Fruit fly (Drosophila melanogaster) whole organism, prepupa: ENCODE measurements around the gene CG5958.

Source experiments
- CG10631 ChIP-seq: fragments of 200-800 bp; sonication (Bioruptor generic); optimal IDR thresholded peaks from 2 replicates; lab custom pipeline; 2016; ENCODE audit warnings: missing biosample characterization, missing genetic modification characterization
- CG10669 ChIP-seq: fragments of 200-800 bp; sonication (Bioruptor generic); optimal IDR thresholded peaks from 3 replicates; lab custom pipeline; 2018; ENCODE audit warnings: missing biosample characterization, mild to moderate bottlenecking, missing genetic modification characterization, moderate library complexity
- CG11294 ChIP-seq: fragments of 200-800 bp; sonication (Bioruptor generic); IDR thresholded peaks from 2 replicates; pipeline ENCODE4 v1.3.6; 2022; ENCODE audit warnings: missing biosample characterization, missing genetic modification characterization
- CG11762 ChIP-seq: fragments of 200-800 bp; sonication (Bioruptor generic); optimal IDR thresholded peaks from 3 replicates; lab custom pipeline; 2016; ENCODE audit warnings: missing biosample characterization, missing genetic modification characterization; ENCODE audit not compliant: insufficient read depth
- CG11902 ChIP-seq: fragments of 200-800 bp; sonication (Bioruptor generic); optimal IDR thresholded peaks from 3 replicates; lab custom pipeline; 2016; ENCODE audit warnings: missing biosample characterization, missing genetic modification characterization
- CG15336 ChIP-seq: fragments of 200-800 bp; sonication (Bioruptor generic); IDR thresholded peaks from 2 replicates; pipeline ENCODE4 v1.3.6; 2022; ENCODE audit warnings: missing biosample characterization, missing genetic modification characterization
- CG1621 ChIP-seq: fragments of 200-800 bp; sonication (Bioruptor generic); optimal IDR thresholded peaks from 3 replicates; lab custom pipeline; 2018; ENCODE audit warnings: missing biosample characterization, mild to moderate bottlenecking, missing genetic modification characterization
- CG16779 ChIP-seq: fragments of 200-800 bp; sonication (Bioruptor generic); optimal IDR thresholded peaks from 3 replicates; lab custom pipeline; 2017; ENCODE audit warnings: missing biosample characterization, mild to moderate bottlenecking, missing genetic modification characterization
- CG31627 ChIP-seq: fragments of 200-800 bp; sonication (Bioruptor generic); optimal IDR thresholded peaks from 3 replicates; lab custom pipeline; 2016; ENCODE audit warnings: missing biosample characterization, missing genetic modification characterization
- CG32006 ChIP-seq: fragments of 200-800 bp; sonication (Bioruptor generic); optimal IDR thresholded peaks from 3 replicates; lab custom pipeline; 2017; ENCODE audit warnings: missing biosample characterization, mild to moderate bottlenecking, missing genetic modification characterization
- CG34406 ChIP-seq: fragments of 200-800 bp; sonication (Bioruptor generic); optimal IDR thresholded peaks from 3 replicates; lab custom pipeline; 2016; ENCODE audit warnings: missing biosample characterization, missing genetic modification characterization
- CG4318 ChIP-seq: fragments of 200-800 bp; sonication (Bioruptor generic); optimal IDR thresholded peaks from 3 replicates; lab custom pipeline; 2017; ENCODE audit warnings: missing biosample characterization, mild to moderate bottlenecking, missing genetic modification characterization
- CG6163 ChIP-seq: fragments of 200-800 bp; sonication (Bioruptor generic); IDR thresholded peaks from 3 replicates; pipeline ENCODE4 v1.3.6; 2022; ENCODE audit warnings: missing biosample characterization, missing genetic modification characterization
- CG6792 ChIP-seq: fragments of 200-800 bp; sonication (Bioruptor generic); optimal IDR thresholded peaks from 3 replicates; lab custom pipeline; 2016; ENCODE audit warnings: missing biosample characterization, missing genetic modification characterization
- CG6808 ChIP-seq: fragments of 200-800 bp; sonication (Bioruptor generic); optimal IDR thresholded peaks from 3 replicates; lab custom pipeline; 2017; ENCODE audit warnings: missing biosample characterization, missing genetic modification characterization, mild to moderate bottlenecking, moderate library complexity, missing genetic modification reagents
- CG6854 ChIP-seq: fragments of 200-800 bp; sonication (Bioruptor generic); optimal IDR thresholded peaks from 2 replicates; lab custom pipeline; 2017; ENCODE audit warnings: missing biosample characterization, mild to moderate bottlenecking, missing genetic modification characterization
- CG8319 ChIP-seq: fragments of 200-800 bp; sonication (Bioruptor generic); optimal IDR thresholded peaks from 3 replicates; lab custom pipeline; 2016; ENCODE audit warnings: missing biosample characterization, missing genetic modification characterization
- CG8632 ChIP-seq: fragments of 200-800 bp; sonication (Bioruptor generic); optimal IDR thresholded peaks from 3 replicates; lab custom pipeline; 2016; ENCODE audit warnings: missing biosample characterization, missing genetic modification characterization
- Eip75B ChIP-seq: fragments of 200-800 bp; sonication (Bioruptor generic); optimal IDR thresholded peaks from 3 replicates; lab custom pipeline; 2016; ENCODE audit warnings: missing biosample characterization, missing genetic modification characterization
- Eip78C ChIP-seq: fragments of 200-800 bp; sonication (Bioruptor generic); peaks from one replicate; lab custom pipeline; 2016; ENCODE audit warnings: missing biosample characterization, missing genetic modification characterization
- Ets21C ChIP-seq: fragments of 200-800 bp; sonication (Bioruptor generic); optimal IDR thresholded peaks from 3 replicates; lab custom pipeline; 2016; ENCODE audit warnings: missing biosample characterization, missing genetic modification characterization
- Gug ChIP-seq: fragments of 200-800 bp; sonication (Bioruptor generic); IDR thresholded peaks from 2 replicates; pipeline ENCODE4 v1.3.6; 2022; ENCODE audit warnings: missing biosample characterization, missing genetic modification characterization
- Hr38 ChIP-seq: sonication (Bioruptor generic); optimal IDR thresholded peaks from 2 replicates; lab custom pipeline; 2016; ENCODE audit warnings: missing biosample characterization, missing genetic modification characterization
- Hr39 ChIP-seq: fragments of 200-800 bp; sonication (Bioruptor generic); optimal IDR thresholded peaks from 2 replicates; lab custom pipeline; 2016; ENCODE audit warnings: missing biosample characterization, missing genetic modification characterization
- Lpt ChIP-seq: fragments of 200-800 bp; sonication (Bioruptor generic); optimal IDR thresholded peaks from 3 replicates; lab custom pipeline; 2016; ENCODE audit warnings: missing biosample characterization, missing genetic modification characterization
- Met ChIP-seq: fragments of 200-800 bp; sonication (Bioruptor generic); optimal IDR thresholded peaks from 3 replicates; lab custom pipeline; 2016; ENCODE audit warnings: missing biosample characterization, missing genetic modification characterization
- Smox ChIP-seq: fragments of 200-800 bp; sonication (Bioruptor generic); optimal IDR thresholded peaks from 3 replicates; lab custom pipeline; 2016; ENCODE audit warnings: missing biosample characterization, missing genetic modification characterization
- Sox102F ChIP-seq: fragments of 200-800 bp; sonication (Bioruptor generic); optimal IDR thresholded peaks from 2 replicates; lab custom pipeline; 2016; ENCODE audit warnings: missing biosample characterization, mild to moderate bottlenecking, missing genetic modification characterization
- Sox14 ChIP-seq: fragments of 200-800 bp; sonication (Bioruptor generic); optimal IDR thresholded peaks from 3 replicates; lab custom pipeline; 2016; ENCODE audit warnings: missing biosample characterization, missing genetic modification characterization
- Sox15 ChIP-seq: fragments of 200-800 bp; sonication (Bioruptor generic); optimal IDR thresholded peaks from 3 replicates; lab custom pipeline; 2016; ENCODE audit warnings: missing biosample characterization, missing genetic modification characterization
- achi ChIP-seq: fragments of 200-800 bp; sonication (Bioruptor generic); optimal IDR thresholded peaks from 3 replicates; lab custom pipeline; 2016; ENCODE audit warnings: missing biosample characterization, missing genetic modification characterization
- acj6 ChIP-seq: fragments of 200-800 bp; sonication (Bioruptor generic); optimal IDR thresholded peaks from 3 replicates; lab custom pipeline; 2016; ENCODE audit warnings: missing biosample characterization, missing genetic modification characterization
- cyc ChIP-seq: fragments of 200-800 bp; sonication (Bioruptor generic); optimal IDR thresholded peaks from 3 replicates; lab custom pipeline; 2016; ENCODE audit warnings: missing biosample characterization, missing genetic modification characterization
- dac ChIP-seq: fragments of 200-800 bp; sonication (Bioruptor generic); optimal IDR thresholded peaks from 2 replicates; lab custom pipeline; 2017; ENCODE audit warnings: missing biosample characterization, mild to moderate bottlenecking, missing genetic modification characterization
- eg ChIP-seq: fragments of 200-800 bp; sonication (Bioruptor generic); IDR thresholded peaks from 3 replicates; pipeline ENCODE4 v1.3.6; 2022; ENCODE audit warnings: missing biosample characterization, missing genetic modification characterization
- esn ChIP-seq: fragments of 200-800 bp; sonication (Bioruptor generic); optimal IDR thresholded peaks from 2 replicates; lab custom pipeline; 2016; ENCODE audit warnings: missing biosample characterization, mild to moderate bottlenecking, missing genetic modification characterization, moderate library complexity
- fd59A ChIP-seq: fragments of 200-800 bp; sonication (Bioruptor generic); optimal IDR thresholded peaks from 2 replicates; lab custom pipeline; 2017; ENCODE audit warnings: missing biosample characterization, mild to moderate bottlenecking, missing genetic modification characterization, missing genetic modification reagents
- lz ChIP-seq: fragments of 200-800 bp; sonication (Bioruptor generic); optimal IDR thresholded peaks from 3 replicates; lab custom pipeline; 2016; ENCODE audit warnings: missing biosample characterization, missing genetic modification characterization
- net ChIP-seq: fragments of 200-800 bp; sonication (Bioruptor generic); optimal IDR thresholded peaks from 3 replicates; lab custom pipeline; 2016; ENCODE audit warnings: missing biosample characterization, missing genetic modification characterization
- pdm3 ChIP-seq: fragments of 200-800 bp; sonication (Bioruptor generic); optimal IDR thresholded peaks from 3 replicates; lab custom pipeline; 2016; ENCODE audit warnings: missing biosample characterization, missing genetic modification characterization
- salr ChIP-seq, 2 experiments: fragments of 200-800 bp; sonication (Bioruptor generic); optimal IDR thresholded peaks; 3 replicates each; lab custom pipeline; 2016 to 2018; ENCODE audit warnings: missing biosample characterization in 2 of 2, missing genetic modification characterization in 2 of 2, mild to moderate bottlenecking in 1 of 2
- spab ChIP-seq: fragments of 200-800 bp; sonication (Bioruptor generic); optimal IDR thresholded peaks from 2 replicates; lab custom pipeline; 2017; ENCODE audit warnings: missing biosample characterization, mild to moderate bottlenecking, missing genetic modification characterization, missing genetic modification reagents
- ss ChIP-seq, 2 experiments: fragments of 200-800 bp; sonication (Bioruptor generic); optimal IDR thresholded peaks; 2 replicates in 1 of 2; 3 replicates in 1 of 2; lab custom pipeline; 2017 to 2018; ENCODE audit warnings: mild to moderate bottlenecking in 2 of 2, missing biosample characterization in 2 of 2, missing genetic modification characterization in 2 of 2, moderate library complexity in 1 of 2
- svp ChIP-seq: fragments of 200-800 bp; sonication (Bioruptor generic); peaks from one replicate; lab custom pipeline; 2016; ENCODE audit warnings: missing biosample characterization, missing genetic modification characterization
- topi ChIP-seq: fragments of 200-800 bp; sonication (Bioruptor generic); optimal IDR thresholded peaks from 3 replicates; lab custom pipeline; 2016; ENCODE audit warnings: missing biosample characterization, missing genetic modification characterization
- vri ChIP-seq: fragments of 200-800 bp; sonication (Bioruptor generic); optimal IDR thresholded peaks from 3 replicates; lab custom pipeline; 2016; ENCODE audit warnings: missing biosample characterization, mild to moderate bottlenecking, missing genetic modification characterization

Gene CG5958

dm6 chr2L:7466304-7466703, 33.0 kb upstream of the CG5958 start, which contains the start of gene CG6055 (continued):
- TF ChIP-seq Hr38 (GFP tag; lab: Kevin White, UChicago) (no peak), lz (GFP tag; lab: Kevin White, UChicago) (no peak), CG8632 (no peak), ss (GFP tag; optimal IDR thresholded peaks at IDR 0.05; lab: Kevin White, UChicago) (peak; percentile 71 to 77), eg (GFP tag; lab: Robert Waterston, UW) (peak; percentile 49; the same call in 1 of the 3 replicates), pdm3 (GFP tag; lab: Kevin White, UChicago) (peak; percentile 4), CG16779 (no peak), CG10631 (GFP tag; lab: Kevin White, UChicago) (no peak), svp (GFP tag; lab: Kevin White, UChicago) (no peak), vri (no peak), net (GFP tag; lab: Kevin White, UChicago) (peak; percentile 44), CG6854 (GFP tag; lab: Kevin White, UChicago) (no peak), Met (no peak), cyc (GFP tag; lab: Kevin White, UChicago) (no peak), CG32006 (no peak), CG10669 (no peak), Smox (GFP tag; lab: Kevin White, UChicago) (no peak), CG6163 (peak; percentile 54; the same call in 1 of the 3 replicates), CG6808 (GFP tag; lab: Kevin White, UChicago) (peak; percentile 66)
- TF ChIP-seq, all 60 proteins: peak for 16

DNA sequence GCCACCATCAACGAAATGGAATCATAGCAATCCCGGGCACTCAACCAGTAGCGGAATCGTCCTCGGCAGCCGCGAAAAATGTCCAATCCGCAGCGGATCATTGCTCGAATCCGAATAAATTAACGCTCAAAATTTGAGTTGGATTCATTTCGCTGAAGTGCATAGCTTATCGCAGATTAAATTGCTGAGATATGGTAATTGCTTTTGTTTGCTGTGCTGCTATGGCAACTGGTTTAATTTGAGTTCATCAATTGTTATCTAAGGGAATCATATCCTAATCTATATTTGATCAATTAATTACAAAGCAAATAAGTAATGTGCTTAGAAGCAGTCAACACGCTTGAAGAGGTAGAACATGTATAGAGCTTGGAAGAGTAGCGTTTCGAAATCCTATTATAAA, 28.8 kb upstream of the CG5958 start, which contains the start of gene Gr28b:
Gr28b (minus strand) TSS at position 101 of the 400 bp plus-strand sequence.
- TF ChIP-seq Eip75B (no peak), CG8632 (no peak), CG1621 (tag; lab: Kevin White, UChicago) (no peak), spab (no peak), CG11294 (GFP tag; lab: Robert Waterston, UW) (no peak), dac (GFP tag; lab: Kevin White, UChicago) (no peak), CG10631 (GFP tag; lab: Kevin White, UChicago) (no peak), Hr38 (GFP tag; lab: Kevin White, UChicago) (no peak), CG6163 (no peak), Gug (no peak), Eip78C (GFP tag; lab: Kevin White, UChicago) (no peak), Lpt (GFP tag; lab: Kevin White, UChicago) (no peak), CG8319 (GFP tag; lab: Kevin White, UChicago) (no peak), CG6808 (GFP tag; lab: Kevin White, UChicago) (no peak), salr (GFP tag; optimal IDR thresholded peaks at IDR 0.05; lab: Kevin White, UChicago) (no peak), fd59A (GFP tag; lab: Kevin White, UChicago) (no peak), CG11762 (GFP tag; lab: Kevin White, UChicago) (no peak), CG34406 (GFP tag; lab: Kevin White, UChicago) (no peak)

DNA sequence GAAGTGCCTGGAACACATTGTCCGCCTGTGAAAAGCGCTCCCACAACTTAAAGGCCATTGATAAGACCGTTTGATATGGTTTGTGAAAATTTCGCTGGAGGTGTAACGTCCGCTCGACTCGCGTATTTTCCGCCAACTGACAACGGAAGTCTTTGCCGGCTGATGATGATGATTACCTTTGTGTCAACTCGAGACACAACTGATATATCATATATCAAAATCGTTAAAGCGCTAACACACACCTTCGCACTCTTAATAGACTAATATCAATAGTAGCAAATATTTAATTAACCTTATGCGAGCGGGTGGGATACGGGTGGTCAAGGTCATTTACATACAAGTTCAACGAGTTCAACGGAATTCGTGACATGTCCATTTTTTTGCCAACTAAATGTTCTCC, 20.8 kb upstream of the CG5958 start, which contains the start of gene Gr28a:
Gr28a (minus strand) TSS at position 101 of the 400 bp plus-strand sequence.
- TF ChIP-seq Sox15 (GFP tag; lab: Kevin White, UChicago) (no peak), CG11902 (GFP tag; lab: Kevin White, UChicago) (no peak), Ets21C (GFP tag; lab: Kevin White, UChicago) (no peak), svp (GFP tag; lab: Kevin White, UChicago) (peak; percentile 11)

DNA sequence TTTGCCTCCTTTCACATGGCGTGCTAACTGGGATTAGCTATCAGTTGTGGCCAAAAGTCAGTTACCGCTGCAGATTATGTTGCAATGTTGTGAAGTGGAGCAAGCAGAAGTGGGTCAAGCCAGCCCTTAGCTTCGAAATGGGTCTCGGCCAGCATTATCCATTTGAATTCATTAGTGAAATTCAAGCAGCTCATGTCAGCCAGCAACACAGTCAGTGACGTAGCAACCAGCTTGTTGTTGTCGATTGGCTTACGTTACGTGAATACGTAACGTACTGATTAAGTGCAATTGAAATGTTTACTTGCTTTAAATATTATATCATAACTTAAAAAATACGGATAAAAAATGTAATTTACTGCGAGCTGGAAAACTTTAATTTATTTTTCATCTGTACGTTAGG, 18.8 kb upstream of the CG5958 start:
- TF ChIP-seq topi (GFP tag; lab: Kevin White, UChicago) (no peak), Hr39 (no peak), acj6 (GFP tag; lab: Kevin White, UChicago) (no peak), Sox14 (no peak), dac (GFP tag; lab: Kevin White, UChicago) (no peak), CG15336 (GFP tag; lab: Robert Waterston, UW) (no peak), Sox102F (GFP tag; lab: Kevin White, UChicago) (no peak), eg (GFP tag; lab: Robert Waterston, UW) (no peak), CG16779 (no peak), CG4318 (GFP tag; lab: Kevin White, UChicago) (no peak), Sox15 (GFP tag; lab: Kevin White, UChicago) (no peak), cyc (GFP tag; lab: Kevin White, UChicago) (no peak), spab (no peak), achi (no peak), CG31627 (GFP tag; lab: Kevin White, UChicago) (no peak), esn (GFP tag; lab: Kevin White, UChicago) (no peak), CG6792 (GFP tag; lab: Kevin White, UChicago) (no peak)
